Fruit fly (Drosophila melanogaster): ENCODE data around the gene grp.

grp gene

dm6 chr2L:16715841-16716701 lies 36.2 kb downstream of the grp start, which contains the start of the genes Cyt-c-d and CG31808 (continued):
- TF ChIP-seq sens (GFP tag) (peak; percentile 100), CG7963 (GFP tag; IDR thresholded peaks at IDR 0.05; ENCODE audit: partially characterized antibody) (no peak), TFAM (GFP tag; optimal IDR thresholded peaks at IDR 0.05) (peak; percentile 83), kah (GFP tag; optimal IDR thresholded peaks at IDR 0.05) (peak; percentile 90), her (GFP tag; optimal IDR thresholded peaks at IDR 0.05) (peak; percentile 80), cad (GFP tag; optimal IDR thresholded peaks at IDR 0.05) (no peak), CG12769 (tag; optimal IDR thresholded peaks at IDR 0.05) (peak; percentile 95), CG12299 (tag; optimal IDR thresholded peaks at IDR 0.05) (peak; percentile 96), dan (GFP tag; IDR thresholded peaks at IDR 0.05) (peak; percentile 75; the same call in 1 of the 2 replicates), CG4360 (GFP tag; IDR thresholded peaks at IDR 0.05) (peak; percentile 84), CG12155 (GFP tag; optimal IDR thresholded peaks at IDR 0.05) (peak; percentile 93), CG17802 (tag; optimal IDR thresholded peaks at IDR 0.05) (peak; percentile 87), dati (GFP tag; IDR thresholded peaks at IDR 0.05) (peak; percentile 90), Doc3 (GFP tag; IDR thresholded peaks at IDR 0.05; ENCODE audit: partially characterized antibody) (no peak), Drgx (GFP tag; IDR thresholded peaks at IDR 0.05) (peak; percentile 99), NC2α (GFP tag; optimal IDR thresholded peaks at IDR 0.05) (peak; percentile 86), Dek (tag; optimal IDR thresholded peaks at IDR 0.05) (peak; percentile 96), eve (GFP tag; optimal IDR thresholded peaks at IDR 0.05) (peak in 1 of 2 experiments; percentile 99), D (optimal IDR thresholded peaks at IDR 0.05) (no peak), D (GFP tag; optimal IDR thresholded peaks at IDR 0.05) (peak; percentile 97), CG4404 (GFP tag; IDR thresholded peaks at IDR 0.05) (peak; percentile 87), gsb-n (tag; optimal IDR thresholded peaks at IDR 0.05) (peak; percentile 98), HLH4C (GFP tag; IDR thresholded peaks at IDR 0.05; ENCODE audit: partially characterized antibody) (no peak), ash1 (GFP tag; optimal IDR thresholded peaks at IDR 0.05) (no peak), CG17359 (tag; optimal IDR thresholded peaks at IDR 0.05) (peak; percentile 98), nerfin-1 (tag; optimal IDR thresholded peaks at IDR 0.05) (peak; percentile 94), Deaf1 (tag; optimal IDR thresholded peaks at IDR 0.05) (peak; percentile 83), CG15479 (GFP tag; optimal IDR thresholded peaks at IDR 0.05) (no peak), Sry-β (GFP tag; optimal IDR thresholded peaks at IDR 0.05) (peak; percentile 73), CG32772 (GFP tag; IDR thresholded peaks at IDR 0.05) (peak; percentile 98), ac (GFP tag; optimal IDR thresholded peaks at IDR 0.05) (peak; percentile 79), az2 (GFP tag; optimal IDR thresholded peaks at IDR 0.05) (peak; percentile 98), sug (tag; optimal IDR thresholded peaks at IDR 0.05) (peak; percentile 82), CG15269 (tag; optimal IDR thresholded peaks at IDR 0.05) (peak; percentile 98), Doc2 (GFP tag; IDR thresholded peaks at IDR 0.05) (peak; percentile 83), CG14710 (tag; optimal IDR thresholded peaks at IDR 0.05) (peak; percentile 95), CG3407 (GFP tag; optimal IDR thresholded peaks at IDR 0.05) (peak; percentile 96), CG6654 (GFP tag; optimal IDR thresholded peaks at IDR 0.05) (peak; percentile 88), E2f2 (GFP tag; IDR thresholded peaks at IDR 0.05) (peak; percentile 86), oc (tag; optimal IDR thresholded peaks at IDR 0.05) (peak; percentile 99), CG10431 (GFP tag; optimal IDR thresholded peaks at IDR 0.05) (peak; percentile 86), CG4617 (GFP tag; optimal IDR thresholded peaks at IDR 0.05; ENCODE audit: borderline replicate concordance) (peak; percentile 92), seq (GFP tag; IDR thresholded peaks at IDR 0.05) (peak; percentile 98), nerfin-2 (GFP tag; IDR thresholded peaks at IDR 0.05; ENCODE audit: partially characterized antibody) (no peak), bab2 (GFP tag; optimal IDR thresholded peaks at IDR 0.05) (peak; percentile 92), CG1832 (GFP tag; optimal IDR thresholded peaks at IDR 0.05) (peak; percentile 53), sima (GFP tag; optimal IDR thresholded peaks at IDR 0.05) (peak; percentile 68), CG8765 (GFP tag; IDR thresholded peaks at IDR 0.05) (peak; percentile 83), odd (GFP tag; optimal IDR thresholded peaks at IDR 0.05) (peak; percentile 97)
